Worm (Caenorhabditis elegans) whole organism, L1 larva: ENCODE results near the gene F07F6.8.

Experiments
- C16A3.4 ChIP-seq: fragments of 150-350 bp; optimal IDR thresholded peaks from 2 replicates; lab custom pipeline; 2014; ENCODE audit warnings: missing biosample characterization, missing genetic modification characterization
- C34B4.2 ChIP-seq: sonication (generic microtip); optimal IDR thresholded peaks from 2 replicates; lab custom pipeline; 2017; ENCODE audit warnings: mild to moderate bottlenecking, missing genetic modification characterization, missing compliant biosample characterization
- F16B12.6 ChIP-seq: fragments of 150-350 bp; optimal IDR thresholded peaks from 2 replicates; lab custom pipeline; 2014; ENCODE audit warnings: missing biosample characterization, missing genetic modification characterization
- Y116A8C.19 ChIP-seq: sonication (generic microtip); optimal IDR thresholded peaks from 2 replicates; lab custom pipeline; 2016; ENCODE audit warnings: missing compliant biosample characterization, missing genetic modification characterization, borderline replicate concordance
- aly-2 ChIP-seq: fragments of 150-350 bp; optimal IDR thresholded peaks from 2 replicates; lab custom pipeline; 2014; ENCODE audit warnings: missing biosample characterization, missing genetic modification characterization
- blmp-1 ChIP-seq: fragments of 150-350 bp; optimal IDR thresholded peaks from 2 replicates; lab custom pipeline; 2014; ENCODE audit warnings: missing biosample characterization, missing genetic modification characterization
- ceh-82 ChIP-seq, 3 experiments: fragments of 150-350 bp in 1 of 3; sonication (generic microtip) in 2 of 3; optimal IDR thresholded peaks; 2 replicates each; lab custom pipeline; 2014 to 2017; ENCODE audit warnings: missing biosample characterization in 3 of 3, missing genetic modification characterization in 3 of 3
- ceh-90 ChIP-seq: sonication (generic microtip); optimal IDR thresholded peaks from 2 replicates; lab custom pipeline; 2016; ENCODE audit warnings: missing genetic modification characterization, missing compliant biosample characterization
- dpl-1 ChIP-seq, 3 experiments: fragments of 150-350 bp in 2 of 3; sonication (generic microtip) in 1 of 3; optimal IDR thresholded peaks; 2 replicates each; lab custom pipeline; 2014 to 2017; ENCODE audit warnings: missing biosample characterization in 3 of 3, missing genetic modification characterization in 3 of 3, missing genetic modification reagents in 3 of 3
- efl-1 ChIP-seq, 4 experiments: fragments of 150-350 bp; optimal IDR thresholded peaks in 3 of 4; peaks in 1 of 4; 1 replicate in 1 of 4; 2 replicates in 3 of 4; lab custom pipeline; 2014; ENCODE audit warnings: missing biosample characterization in 2 of 4, missing genetic modification characterization in 2 of 4, missing genetic modification reagents in 2 of 4
- elt-2 ChIP-seq: sonication (generic microtip); optimal IDR thresholded peaks from 2 replicates; lab custom pipeline; 2016; ENCODE audit warnings: missing genetic modification characterization, mild to moderate bottlenecking, inconsistent platforms, missing compliant biosample characterization, missing genetic modification reagents
- ets-5 ChIP-seq: fragments of 200-800 bp; sonication (Bioruptor generic); IDR thresholded peaks from 2 replicates; pipeline ENCODE4 v1.3.6; 2022; ENCODE audit warnings: missing genetic modification characterization, missing compliant biosample characterization
- fkh-10 ChIP-seq: sonication (generic microtip); optimal IDR thresholded peaks from 2 replicates; lab custom pipeline; 2017; ENCODE audit warnings: missing biosample characterization, missing genetic modification reagents, missing genetic modification characterization
- fkh-8 ChIP-seq: sonication (generic microtip); optimal IDR thresholded peaks from 2 replicates; lab custom pipeline; 2016; ENCODE audit warnings: mild to moderate bottlenecking, missing genetic modification characterization, missing compliant biosample characterization
- irx-1 ChIP-seq: sonication (generic microtip); optimal IDR thresholded peaks from 2 replicates; lab custom pipeline; 2016; ENCODE audit warnings: missing genetic modification characterization, missing compliant biosample characterization
- lin-15B ChIP-seq: fragments of 150-350 bp; sonication (generic microtip); optimal IDR thresholded peaks from 3 replicates; lab custom pipeline; 2014; ENCODE audit warnings: missing biosample characterization, missing genetic modification characterization
- lin-35 ChIP-seq, 2 experiments: fragments of 150-350 bp; optimal IDR thresholded peaks; 2 replicates each; lab custom pipeline; 2014; ENCODE audit warnings: missing biosample characterization in 2 of 2, missing genetic modification characterization in 2 of 2, missing genetic modification reagents in 2 of 2
- lsy-2 ChIP-seq, 2 experiments: fragments of 150-350 bp; optimal IDR thresholded peaks; 2 replicates each; lab custom pipeline; 2014; ENCODE audit warnings: missing biosample characterization in 2 of 2, missing genetic modification characterization in 2 of 2
- mep-1 ChIP-seq: fragments of 150-350 bp; optimal IDR thresholded peaks from 2 replicates; lab custom pipeline; 2014; ENCODE audit warnings: missing biosample characterization, missing genetic modification characterization
- nhr-12 ChIP-seq: sonication (generic microtip); optimal IDR thresholded peaks from 2 replicates; lab custom pipeline; 2017; ENCODE audit warnings: missing biosample characterization, missing genetic modification characterization
- nhr-19 ChIP-seq: fragments of 200-800 bp; sonication (Bioruptor generic); conservative IDR thresholded peaks from 2 replicates; pipeline ENCODE4 v1.3.6; 2022; ENCODE audit warnings: missing genetic modification characterization, missing compliant biosample characterization
- nhr-237 ChIP-seq: fragments of 150-350 bp; optimal IDR thresholded peaks from 2 replicates; lab custom pipeline; 2014; ENCODE audit warnings: missing biosample characterization, missing genetic modification characterization
- nhr-28 ChIP-seq: fragments of 150-350 bp; optimal IDR thresholded peaks from 2 replicates; lab custom pipeline; 2014; ENCODE audit warnings: missing biosample characterization, missing genetic modification characterization
- nhr-71 ChIP-seq: sonication (generic microtip); optimal IDR thresholded peaks from 2 replicates; lab custom pipeline; 2016; ENCODE audit warnings: mild to moderate bottlenecking, missing genetic modification characterization, moderate library complexity, missing compliant biosample characterization
- nhr-76 ChIP-seq: sonication (generic microtip); optimal IDR thresholded peaks from 2 replicates; lab custom pipeline; 2017; ENCODE audit warnings: missing biosample characterization, missing genetic modification characterization
- nhr-77 ChIP-seq: fragments of 150-350 bp; optimal IDR thresholded peaks from 2 replicates; lab custom pipeline; 2014; ENCODE audit warnings: missing biosample characterization, missing genetic modification characterization
- nhr-85 ChIP-seq: sonication (generic microtip); peaks from one replicate; lab custom pipeline; 2016; ENCODE audit warnings: missing genetic modification characterization, inconsistent platforms, missing compliant biosample characterization
- skn-1 ChIP-seq: fragments of 150-350 bp; optimal IDR thresholded peaks from 2 replicates; lab custom pipeline; 2014; ENCODE audit warnings: missing biosample characterization, missing genetic modification characterization
- snpc-4 ChIP-seq: fragments of 150-350 bp; optimal IDR thresholded peaks from 2 replicates; lab custom pipeline; 2014; ENCODE audit warnings: missing biosample characterization, missing genetic modification characterization
- snu-23 ChIP-seq: sonication (generic microtip); optimal IDR thresholded peaks from 2 replicates; lab custom pipeline; 2016; ENCODE audit warnings: missing genetic modification characterization, missing compliant biosample characterization
- sox-4 ChIP-seq: sonication (generic microtip); optimal IDR thresholded peaks from 2 replicates; lab custom pipeline; 2016; ENCODE audit warnings: missing genetic modification characterization, missing compliant biosample characterization
- sptf-1 ChIP-seq: fragments of 150-350 bp; optimal IDR thresholded peaks from 2 replicates; lab custom pipeline; 2014; ENCODE audit warnings: missing biosample characterization, missing genetic modification characterization
- sup-37 ChIP-seq: fragments of 200-800 bp; sonication (Bioruptor generic); optimal IDR thresholded peaks from 2 replicates; lab custom pipeline; 2018; ENCODE audit warnings: mild to moderate bottlenecking, missing genetic modification characterization, missing compliant biosample characterization
- swsn-7 ChIP-seq: sonication (generic microtip); optimal IDR thresholded peaks from 2 replicates; lab custom pipeline; 2016; ENCODE audit warnings: missing genetic modification characterization, missing compliant biosample characterization
- tlp-1 ChIP-seq: fragments of 150-350 bp; optimal IDR thresholded peaks from 2 replicates; lab custom pipeline; 2014; ENCODE audit warnings: missing biosample characterization, missing genetic modification characterization
- unc-30 ChIP-seq: sonication (generic microtip); optimal IDR thresholded peaks from 2 replicates; lab custom pipeline; 2017; ENCODE audit warnings: missing biosample characterization, missing genetic modification characterization
- unc-86 ChIP-seq: sonication (generic microtip); optimal IDR thresholded peaks from 2 replicates; lab custom pipeline; 2016; ENCODE audit warnings: missing genetic modification characterization, missing compliant biosample characterization
- unc-98 ChIP-seq: fragments of 200-800 bp; sonication (Bioruptor generic); IDR thresholded peaks from 2 replicates; pipeline ENCODE4 v1.3.6; 2022; ENCODE audit warnings: missing genetic modification characterization, missing compliant biosample characterization
- ztf-4 ChIP-seq: fragments of 150-350 bp; optimal IDR thresholded peaks from 2 replicates; lab custom pipeline; 2014; ENCODE audit warnings: missing biosample characterization, missing genetic modification characterization

F07F6.8 gene

ce11 chrII:5426054-5426453 lies 521 bp upstream of the F07F6.8 start (continued):
- TF ChIP-seq sptf-1 (tag; lab: Kevin White, UChicago): no peak
- no peak for TF ChIP-seq nhr-76 (tag; lab: Kevin White, UChicago)
- TF ChIP-seq elt-2: peak; percentile 59
- TF ChIP-seq ztf-4 (tag; lab: Kevin White, UChicago): peak; percentile 36
- no peak for TF ChIP-seq unc-98
- peak; percentile 48 for TF ChIP-seq swsn-7 (tag; lab: Kevin White, UChicago)
- no peak for TF ChIP-seq nhr-77 (tag; lab: Kevin White, UChicago)
- no peak for TF ChIP-seq sup-37 (GFP tag; lab: Kevin White, UChicago)

DNA sequence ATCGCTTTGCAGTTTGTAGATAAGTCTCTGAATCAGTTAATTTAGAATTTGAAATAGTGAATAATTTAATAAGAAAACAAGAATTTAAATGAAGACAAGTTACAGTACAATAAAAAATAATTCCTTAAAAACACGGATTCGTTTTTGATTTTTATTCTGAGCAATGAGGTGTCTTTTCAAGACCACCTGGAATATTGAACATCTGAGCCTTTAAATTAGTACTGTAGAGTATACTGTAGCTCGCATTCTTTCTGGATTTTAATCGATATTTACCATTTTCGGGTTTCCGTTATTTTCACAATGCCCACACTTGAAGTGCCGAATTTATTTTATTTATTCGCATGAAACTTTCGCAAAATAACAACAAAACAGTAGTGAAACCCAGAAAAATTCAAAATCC lies 1.7 kb downstream of the F07F6.8 start, which contains the start of gene F07F6.7:
TSS of gene F07F6.7 (minus strand) at position 27 of the 400 bp plus-strand sequence.
- peak; percentile 8 to 20 for TF ChIP-seq lsy-2 (tag; optimal IDR thresholded peaks at IDR 0.05; lab: Kevin White, UChicago)
- TF ChIP-seq nhr-85 (tag; lab: Kevin White, UChicago): peak; percentile 51
- TF ChIP-seq nhr-71: peak; percentile 32
- TF ChIP-seq fkh-10 (GFP tag; lab: Kevin White, UChicago): no peak
- TF ChIP-seq snu-23 (GFP tag; lab: Kevin White, UChicago): peak; percentile 6

ce11 chrII:5420947-5421614 lies 4.5 kb downstream of the F07F6.8 start, which contains the start of gene tofu-6:
TSS of gene tofu-6 (plus strand) at chrII:5421248.
- TF ChIP-seq lin-15B (tag; lab: Kevin White, UChicago): peak; percentile 10
- peak; percentile 11 for TF ChIP-seq C16A3.4 (tag; lab: Kevin White, UChicago)
- TF ChIP-seq tlp-1 (tag; lab: Kevin White, UChicago): no peak
- TF ChIP-seq mep-1 (tag; lab: Kevin White, UChicago): peak; percentile 43
- TF ChIP-seq unc-30 (tag; lab: Kevin White, UChicago): no peak
- TF ChIP-seq blmp-1 (tag; lab: Kevin White, UChicago): peak; percentile 30
- no peak for TF ChIP-seq skn-1 (tag; lab: Kevin White, UChicago)
- no peak for TF ChIP-seq fkh-8 (tag; lab: Kevin White, UChicago)
- TF ChIP-seq sox-4: no peak
- TF ChIP-seq elt-2: no peak
- peak; percentile 16 for TF ChIP-seq F16B12.6 (tag; lab: Kevin White, UChicago)
- TF ChIP-seq aly-2 (tag; lab: Kevin White, UChicago): no peak
- TF ChIP-seq nhr-19 (GFP tag; lab: Robert Waterston, UW): no peak
- no peak for TF ChIP-seq ceh-90 (tag; lab: Kevin White, UChicago)
- no peak for TF ChIP-seq Y116A8C.19 (tag; lab: Kevin White, UChicago)
- TF ChIP-seq unc-86 (tag; lab: Kevin White, UChicago): no peak
- TF ChIP-seq swsn-7 (tag; lab: Kevin White, UChicago): no peak
- peak; percentile 69 to 73 for TF ChIP-seq efl-1 (optimal IDR thresholded peaks at IDR 0.05; lab: Kevin White, UChicago)
- TF ChIP-seq efl-1 (GFP tag; optimal IDR thresholded peaks at IDR 0.05 in 1 of 2; lab: Kevin White, UChicago): peak; percentile 71 to 95
- peak; percentile 64 to 95 for TF ChIP-seq lsy-2 (tag; optimal IDR thresholded peaks at IDR 0.05; lab: Kevin White, UChicago)
- TF ChIP-seq ceh-82 (tag; optimal IDR thresholded peaks at IDR 0.05; lab: Kevin White, UChicago): no peak
- TF ChIP-seq irx-1 (tag; lab: Kevin White, UChicago): no peak
- TF ChIP-seq lin-35 (GFP tag; optimal IDR thresholded peaks at IDR 0.05; lab: Kevin White, UChicago): peak; percentile 25 to 85
- TF ChIP-seq dpl-1 (GFP tag; optimal IDR thresholded peaks at IDR 0.05; lab: Kevin White, UChicago): peak; percentile 55 to 80 (median 62)
- TF ChIP-seq fkh-10 (GFP tag; lab: Kevin White, UChicago): no peak
- TF ChIP-seq nhr-85 (tag; lab: Kevin White, UChicago): no peak
- TF ChIP-seq snpc-4 (tag; lab: Kevin White, UChicago): no peak
- TF ChIP-seq, all 84 proteins: peak for 9

ce11 chrII:5418929-5419328 lies 6.6 kb downstream of the F07F6.8 start, which contains the start of gene EEED8.15:
TSS of gene EEED8.15 (plus strand) at chrII:5419229.
- no peak for TF ChIP-seq sup-37 (GFP tag; lab: Kevin White, UChicago)
- TF ChIP-seq irx-1 (tag; lab: Kevin White, UChicago): no peak
- no peak for TF ChIP-seq nhr-77 (tag; lab: Kevin White, UChicago)
- TF ChIP-seq lin-15B (tag; lab: Kevin White, UChicago): no peak
- TF ChIP-seq nhr-237 (tag; lab: Kevin White, UChicago): no peak
- no peak for TF ChIP-seq unc-98
- TF ChIP-seq dpl-1 (GFP tag; optimal IDR thresholded peaks at IDR 0.05; lab: Kevin White, UChicago): no peak
- no peak for TF ChIP-seq nhr-12 (tag; lab: Kevin White, UChicago)
- no peak for TF ChIP-seq elt-2
- no peak for TF ChIP-seq fkh-10 (GFP tag; lab: Kevin White, UChicago)
- TF ChIP-seq ets-5 (GFP tag; lab: Robert Waterston, UW): no peak
- TF ChIP-seq unc-86 (tag; lab: Kevin White, UChicago): no peak
- TF ChIP-seq nhr-28: no peak
- no peak for TF ChIP-seq nhr-71
- TF ChIP-seq C34B4.2 (tag; lab: Kevin White, UChicago): no peak
- TF ChIP-seq nhr-19 (GFP tag; lab: Robert Waterston, UW): no peak
- TF ChIP-seq snu-23 (GFP tag; lab: Kevin White, UChicago): no peak
